Worm (Caenorhabditis elegans) whole organism, L3 larva: ENCODE measurements around the gene rps-22.
A peak's percentile ranks its signal among the peaks of the same experiment; 100 is the strongest.

Source experiments
- R02D3.7 ChIP-seq: fragments of 150-350 bp; optimal IDR thresholded peaks from 2 replicates; lab custom pipeline; 2014; ENCODE audit warnings: missing biosample characterization, missing genetic modification characterization
- ZK546.5 ChIP-seq: sonication (generic microtip); optimal IDR thresholded peaks from 2 replicates; lab custom pipeline; 2017; ENCODE audit warnings: missing biosample characterization, missing genetic modification characterization
- aly-2 ChIP-seq: fragments of 150-350 bp; optimal IDR thresholded peaks from 2 replicates; lab custom pipeline; 2014; ENCODE audit warnings: missing biosample characterization, missing genetic modification characterization
- ama-1 ChIP-seq: fragments of 150-350 bp; optimal IDR thresholded peaks from 2 replicates; lab custom pipeline; 2018
- ceh-16 ChIP-seq: sonication (generic microtip); optimal IDR thresholded peaks from 2 replicates; lab custom pipeline; 2017; ENCODE audit warnings: missing biosample characterization, missing genetic modification characterization
- ceh-28 ChIP-seq: fragments of 150-350 bp; optimal IDR thresholded peaks from 2 replicates; lab custom pipeline; 2014; ENCODE audit warnings: missing biosample characterization, missing genetic modification reagents, missing genetic modification characterization
- ceh-82 ChIP-seq: fragments of 150-350 bp; optimal IDR thresholded peaks from 2 replicates; lab custom pipeline; 2014; ENCODE audit warnings: missing biosample characterization, missing genetic modification characterization
- ceh-9 ChIP-seq: sonication (generic microtip); optimal IDR thresholded peaks from 2 replicates; lab custom pipeline; 2018; ENCODE audit warnings: missing biosample characterization, missing genetic modification characterization
- daf-12 ChIP-seq: fragments of 150-350 bp; optimal IDR thresholded peaks from 2 replicates; lab custom pipeline; 2014; ENCODE audit warnings: missing biosample characterization, missing genetic modification reagents, missing genetic modification characterization
- egl-27 ChIP-seq: sonication (generic microtip); optimal IDR thresholded peaks from 4 replicates; lab custom pipeline; 2017; ENCODE audit warnings: missing biosample characterization, missing genetic modification reagents, missing genetic modification characterization
- egl-5 ChIP-seq: fragments of 150-350 bp; optimal IDR thresholded peaks from 2 replicates; lab custom pipeline; 2017; ENCODE audit warnings: missing biosample characterization, missing genetic modification reagents, missing genetic modification characterization, inconsistent platforms
- elt-1 ChIP-seq: fragments of 150-350 bp; optimal IDR thresholded peaks from 2 replicates; lab custom pipeline; 2014; ENCODE audit warnings: missing biosample characterization, missing genetic modification characterization
- elt-2 ChIP-seq: sonication (generic microtip); optimal IDR thresholded peaks from 2 replicates; lab custom pipeline; 2016; ENCODE audit warnings: missing genetic modification reagents, mild to moderate bottlenecking, missing genetic modification characterization, missing compliant biosample characterization
- elt-3 ChIP-seq, 3 experiments: fragments of 150-350 bp in 1 of 3; sonication (generic microtip) in 2 of 3; optimal IDR thresholded peaks; 2 replicates in 2 of 3; 4 replicates in 1 of 3; lab custom pipeline; 2014 to 2017; ENCODE audit warnings: missing biosample characterization in 3 of 3, missing genetic modification characterization in 3 of 3
- eor-1 ChIP-seq, 2 experiments: fragments of 150-350 bp; optimal IDR thresholded peaks; 2 replicates each; lab custom pipeline; 2014 to 2018; ENCODE audit warnings: missing biosample characterization in 2 of 2, missing genetic modification characterization in 2 of 2
- fkh-10 ChIP-seq: sonication (generic microtip); optimal IDR thresholded peaks from 2 replicates; lab custom pipeline; 2017; ENCODE audit warnings: missing biosample characterization, missing genetic modification reagents, missing genetic modification characterization
- fkh-2 ChIP-seq: fragments of 150-350 bp; optimal IDR thresholded peaks from 2 replicates; lab custom pipeline; 2014; ENCODE audit warnings: missing biosample characterization, missing genetic modification reagents, missing genetic modification characterization
- hmg-11 ChIP-seq: sonication (generic microtip); optimal IDR thresholded peaks from 2 replicates; lab custom pipeline; 2016; ENCODE audit warnings: missing genetic modification characterization, missing compliant biosample characterization
- jun-1 ChIP-seq: fragments of 150-350 bp; optimal IDR thresholded peaks from 2 replicates; lab custom pipeline; 2014; ENCODE audit warnings: missing biosample characterization, missing genetic modification reagents, missing genetic modification characterization
- lin-15B ChIP-seq: fragments of 150-350 bp; optimal IDR thresholded peaks from 2 replicates; lab custom pipeline; 2014; ENCODE audit warnings: missing biosample characterization, missing genetic modification characterization
- lin-39 ChIP-seq: fragments of 150-350 bp; optimal IDR thresholded peaks from 2 replicates; lab custom pipeline; 2018; ENCODE audit warnings: missing biosample characterization, missing genetic modification reagents, missing genetic modification characterization
- lsy-12 ChIP-seq: sonication (generic microtip); optimal IDR thresholded peaks from 2 replicates; lab custom pipeline; 2016; ENCODE audit warnings: mild to moderate bottlenecking, missing genetic modification characterization, missing compliant biosample characterization
- mdl-1 ChIP-seq: fragments of 150-350 bp; optimal IDR thresholded peaks from 2 replicates; lab custom pipeline; 2014; ENCODE audit warnings: missing biosample characterization, missing genetic modification characterization
- mml-1 ChIP-seq: fragments of 150-350 bp; sonication (generic microtip); optimal IDR thresholded peaks from 3 replicates; lab custom pipeline; 2014; ENCODE audit warnings: missing biosample characterization, missing genetic modification characterization
- nfya-1 ChIP-seq: sonication (generic microtip); optimal IDR thresholded peaks from 2 replicates; lab custom pipeline; 2017; ENCODE audit warnings: missing genetic modification characterization, mild to moderate bottlenecking, missing compliant biosample characterization, antibody characterized with exemption, moderate library complexity; ENCODE audit not compliant: insufficient read depth
- nhr-11 ChIP-seq: fragments of 150-350 bp; optimal IDR thresholded peaks from 2 replicates; lab custom pipeline; 2014; ENCODE audit warnings: missing biosample characterization, missing genetic modification characterization
- nhr-12 ChIP-seq: fragments of 150-350 bp; optimal IDR thresholded peaks from 2 replicates; lab custom pipeline; 2014; ENCODE audit warnings: missing biosample characterization, missing genetic modification characterization
- nhr-23 ChIP-seq: fragments of 150-350 bp; optimal IDR thresholded peaks from 2 replicates; lab custom pipeline; 2014; ENCODE audit warnings: missing biosample characterization, missing genetic modification reagents, missing genetic modification characterization
- nhr-237 ChIP-seq: fragments of 150-350 bp; optimal IDR thresholded peaks from 2 replicates; lab custom pipeline; 2014; ENCODE audit warnings: missing biosample characterization, missing genetic modification characterization
- nhr-25 ChIP-seq: sonication (generic microtip); optimal IDR thresholded peaks from 2 replicates; lab custom pipeline; 2017; ENCODE audit warnings: missing biosample characterization, missing genetic modification characterization
- nhr-28 ChIP-seq: fragments of 150-350 bp; optimal IDR thresholded peaks from 2 replicates; lab custom pipeline; 2014; ENCODE audit warnings: missing biosample characterization, missing genetic modification characterization
- nhr-43 ChIP-seq: sonication (generic microtip); optimal IDR thresholded peaks from 2 replicates; lab custom pipeline; 2016; ENCODE audit warnings: mild to moderate bottlenecking, missing genetic modification characterization, missing compliant biosample characterization; ENCODE audit not compliant: poor library complexity, severe bottlenecking
- nhr-67 ChIP-seq: fragments of 150-350 bp; optimal IDR thresholded peaks from 2 replicates; lab custom pipeline; 2014; ENCODE audit warnings: missing biosample characterization, missing genetic modification characterization
- nhr-76 ChIP-seq: fragments of 150-350 bp; sonication (generic microtip); optimal IDR thresholded peaks from 5 replicates; lab custom pipeline; 2014; ENCODE audit warnings: missing biosample characterization, missing genetic modification characterization
- nhr-77 ChIP-seq: fragments of 150-350 bp; optimal IDR thresholded peaks from 2 replicates; lab custom pipeline; 2014; ENCODE audit warnings: missing biosample characterization, missing genetic modification characterization
- pha-4 ChIP-seq: fragments of 150-350 bp; optimal IDR thresholded peaks from 2 replicates; lab custom pipeline; 2014; ENCODE audit warnings: missing biosample characterization, missing genetic modification reagents, missing genetic modification characterization
- pqm-1 ChIP-seq: fragments of 150-350 bp; optimal IDR thresholded peaks from 2 replicates; lab custom pipeline; 2017; ENCODE audit warnings: missing biosample characterization, missing genetic modification characterization, inconsistent platforms
- sea-2 ChIP-seq: fragments of 150-350 bp; sonication (generic microtip); optimal IDR thresholded peaks from 4 replicates; lab custom pipeline; 2014; ENCODE audit warnings: missing biosample characterization, missing genetic modification reagents, missing genetic modification characterization
- skn-1 ChIP-seq: fragments of 150-350 bp; optimal IDR thresholded peaks from 2 replicates; lab custom pipeline; 2014; ENCODE audit warnings: missing biosample characterization, missing genetic modification characterization
- snpc-4 ChIP-seq: fragments of 150-350 bp; optimal IDR thresholded peaks from 2 replicates; lab custom pipeline; 2014; ENCODE audit warnings: missing biosample characterization, missing genetic modification characterization
- tbx-2 ChIP-seq: sonication (generic microtip); optimal IDR thresholded peaks from 2 replicates; lab custom pipeline; 2016; ENCODE audit warnings: mild to moderate bottlenecking, missing genetic modification characterization, missing compliant biosample characterization
- unc-39 ChIP-seq: sonication (generic microtip); optimal IDR thresholded peaks from 4 replicates; lab custom pipeline; 2017; ENCODE audit warnings: missing biosample characterization, missing genetic modification characterization
- unc-62 ChIP-seq: fragments of 150-350 bp; sonication (generic microtip); optimal IDR thresholded peaks from 4 replicates; lab custom pipeline; 2014; ENCODE audit warnings: missing biosample characterization, missing genetic modification reagents, missing genetic modification characterization
- ztf-11 ChIP-seq: fragments of 150-350 bp; optimal IDR thresholded peaks from 2 replicates; lab custom pipeline; 2014; ENCODE audit warnings: missing biosample characterization, missing genetic modification characterization
- ztf-4 ChIP-seq: fragments of 150-350 bp; optimal IDR thresholded peaks from 2 replicates; lab custom pipeline; 2014; ENCODE audit warnings: missing biosample characterization, missing genetic modification characterization

The rps-22 gene

ce11 chrIII:1950236-1950635 is at the start of gene rps-22, which contains the start of gene polh-1:
TSS of gene rps-22 (plus strand) at chrIII:1950535.
TSS of gene polh-1 (minus strand) at chrIII:1950269.
- TF ChIP-seq lin-39, result peak; percentile 92
- TF ChIP-seq lsy-12, result peak; percentile 75
- peak; percentile 56 for TF ChIP-seq ceh-82 (tag; lab: Kevin White, UChicago)
- peak; percentile 96 for TF ChIP-seq nfya-1 (tag; lab: Kevin White, UChicago)
- peak; percentile 59 for TF ChIP-seq elt-2 (tag; lab: Kevin White, UChicago)
- TF ChIP-seq ceh-28 (tag; lab: Kevin White, UChicago), result peak; percentile 63
- peak; percentile 13 for TF ChIP-seq tbx-2 (tag; lab: Kevin White, UChicago)
- TF ChIP-seq egl-27 (tag; lab: Kevin White, UChicago), result peak; percentile 36
- TF ChIP-seq pqm-1 (tag; lab: Kevin White, UChicago), result peak; percentile 75
- TF ChIP-seq nhr-76 (tag; lab: Kevin White, UChicago), result peak; percentile 44
- TF ChIP-seq unc-62 (GFP tag; lab: Kevin White, UChicago), result peak; percentile 53
- peak; percentile 70 for TF ChIP-seq hmg-11 (tag; lab: Kevin White, UChicago)
- TF ChIP-seq nhr-23 (tag; lab: Kevin White, UChicago), result peak; percentile 96
- peak; percentile 25 for TF ChIP-seq nhr-77 (tag; lab: Kevin White, UChicago)
- TF ChIP-seq nhr-43 (tag; lab: Kevin White, UChicago), result peak; percentile 80
- peak; percentile 66 for TF ChIP-seq egl-5
- TF ChIP-seq snpc-4 (tag; lab: Kevin White, UChicago), result peak; percentile 85
- no peak for TF ChIP-seq ceh-9 (tag; lab: Kevin White, UChicago)
- peak; percentile 99 for TF ChIP-seq pha-4 (tag; lab: Kevin White, UChicago)
- peak in 1 of 3 experiments; percentile 73 for TF ChIP-seq elt-3 (tag; optimal IDR thresholded peaks at IDR 0.05; lab: Kevin White, UChicago)
- no peak for TF ChIP-seq mdl-1
- TF ChIP-seq unc-39, result no peak
- TF ChIP-seq nhr-237 (tag; lab: Kevin White, UChicago), result no peak
- TF ChIP-seq nhr-12 (tag; lab: Kevin White, UChicago), result no peak
- peak; percentile 87 for TF ChIP-seq skn-1 (tag; lab: Kevin White, UChicago)
- no peak for TF ChIP-seq nhr-67 (tag; lab: Kevin White, UChicago)
- TF ChIP-seq nhr-25 (tag; lab: Kevin White, UChicago), result peak; percentile 95
- TF ChIP-seq lin-15B (tag; lab: Kevin White, UChicago), result peak; percentile 98
- TF ChIP-seq ztf-11 (tag; lab: Kevin White, UChicago), result no peak
- TF ChIP-seq nhr-11 (tag; lab: Kevin White, UChicago), result peak; percentile 34
- peak; percentile 71 for TF ChIP-seq fkh-10 (GFP tag; lab: Kevin White, UChicago)
- peak; percentile 79 for TF ChIP-seq R02D3.7 (tag; lab: Kevin White, UChicago)
- peak; percentile 28 for TF ChIP-seq jun-1 (tag; lab: Kevin White, UChicago)
- TF ChIP-seq ZK546.5 (tag; lab: Kevin White, UChicago), result no peak
- peak; percentile 76 for TF ChIP-seq ama-1 (lab: Kevin White, UChicago)
- TF ChIP-seq fkh-2 (tag; lab: Kevin White, UChicago), result no peak
- TF ChIP-seq ztf-4, result no peak
- peak; percentile 46 for TF ChIP-seq aly-2 (tag; lab: Kevin White, UChicago)
- no peak for TF ChIP-seq ceh-16

ce11 chrIII:1903966-1904365 is 46.4 kb upstream of the rps-22 start:
- TF ChIP-seq egl-27 (tag; lab: Kevin White, UChicago) (no peak), ceh-28 (tag; lab: Kevin White, UChicago) (no peak), tbx-2 (tag; lab: Kevin White, UChicago) (no peak), ztf-4 (no peak), lin-15B (tag; lab: Kevin White, UChicago) (no peak)

DNA sequence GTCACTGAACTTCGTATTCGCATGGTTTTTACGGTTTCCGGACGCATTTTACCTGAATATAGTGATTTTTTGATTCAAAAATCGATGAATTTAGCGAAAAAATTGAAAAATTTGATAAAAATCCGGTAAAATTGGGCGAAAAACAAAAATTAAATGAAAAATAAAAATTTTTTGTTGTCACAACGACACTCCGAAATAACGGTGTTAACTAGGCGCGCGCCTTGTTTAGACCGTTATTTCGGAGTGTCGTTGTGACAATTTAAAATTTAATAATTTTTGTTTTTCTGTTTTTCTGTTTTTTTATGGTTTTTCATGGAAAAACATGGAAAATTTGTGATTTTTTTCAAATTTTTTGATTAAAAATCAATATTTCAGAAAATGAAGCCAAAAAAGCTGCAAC is 44.7 kb upstream of the rps-22 start, which contains the start of the genes B0524.6 and pqn-41:
B0524.6 (minus strand) TSS at position 52 of the 400 bp plus-strand sequence.
pqn-41 (plus strand) TSS at position 370 of the 400 bp plus-strand sequence.
- TF ChIP-seq elt-1 (tag; lab: Kevin White, UChicago), result no peak
- peak; percentile 74 for TF ChIP-seq lin-15B (tag; lab: Kevin White, UChicago)
- no peak for TF ChIP-seq eor-1 (tag; optimal IDR thresholded peaks at IDR 0.05; lab: Kevin White, UChicago)
- no peak for TF ChIP-seq R02D3.7 (tag; lab: Kevin White, UChicago)
- TF ChIP-seq aly-2 (tag; lab: Kevin White, UChicago), result no peak
- TF ChIP-seq sea-2 (GFP tag; lab: Kevin White, UChicago), result no peak
- TF ChIP-seq daf-12 (tag; lab: Kevin White, UChicago), result no peak
- TF ChIP-seq ztf-4, result no peak
- no peak for TF ChIP-seq nhr-25 (tag; lab: Kevin White, UChicago)
- peak; percentile 54 for TF ChIP-seq snpc-4 (tag; lab: Kevin White, UChicago)
- TF ChIP-seq mml-1, result no peak
- no peak for TF ChIP-seq elt-2 (tag; lab: Kevin White, UChicago)
- no peak for TF ChIP-seq nhr-76 (tag; lab: Kevin White, UChicago)
- no peak for TF ChIP-seq nhr-43 (tag; lab: Kevin White, UChicago)
- TF ChIP-seq lsy-12, result no peak
- no peak for TF ChIP-seq tbx-2 (tag; lab: Kevin White, UChicago)
- no peak for TF ChIP-seq unc-62 (GFP tag; lab: Kevin White, UChicago)
- no peak for TF ChIP-seq egl-27 (tag; lab: Kevin White, UChicago)
- TF ChIP-seq nhr-11 (tag; lab: Kevin White, UChicago), result no peak
- no peak for TF ChIP-seq nhr-12 (tag; lab: Kevin White, UChicago)
- TF ChIP-seq skn-1 (tag; lab: Kevin White, UChicago), result no peak
- TF ChIP-seq fkh-2 (tag; lab: Kevin White, UChicago), result no peak
- no peak for TF ChIP-seq nhr-28 (tag; lab: Kevin White, UChicago)
- TF ChIP-seq egl-5, result no peak
- TF ChIP-seq nhr-67 (tag; lab: Kevin White, UChicago), result no peak
- TF ChIP-seq lin-39, result peak; percentile 36
- no peak for TF ChIP-seq ceh-16
- no peak for TF ChIP-seq ceh-82 (tag; lab: Kevin White, UChicago)
- TF ChIP-seq nfya-1 (tag; lab: Kevin White, UChicago), result peak; percentile 61
- TF ChIP-seq hmg-11 (tag; lab: Kevin White, UChicago), result peak; percentile 8
- TF ChIP-seq nhr-237 (tag; lab: Kevin White, UChicago), result no peak
- TF ChIP-seq mdl-1, result no peak
